Fruit fly (Drosophila melanogaster) whole organism, embryonic: ENCODE measurements around the gene CG32202.

Experiments
- CG10274 ChIP-seq: fragments of 200-800 bp; sonication (Bioruptor generic); optimal IDR thresholded peaks from 3 replicates; lab custom pipeline; 2017; ENCODE audit warnings: missing biosample characterization, mild to moderate bottlenecking, missing genetic modification characterization
- CG10321 ChIP-seq: fragments of 200-800 bp; sonication (Bioruptor generic); IDR thresholded peaks from 2 replicates; pipeline ENCODE4 v1.3.6; 2022; ENCODE audit warnings: missing biosample characterization, missing genetic modification characterization
- CG12299 ChIP-seq: fragments of 200-800 bp; sonication (Bioruptor generic); optimal IDR thresholded peaks from 2 replicates; lab custom pipeline; 2018; ENCODE audit warnings: missing biosample characterization, mild to moderate bottlenecking, missing genetic modification characterization
- CG12659 ChIP-seq: fragments of 200-800 bp; sonication (Bioruptor generic); optimal IDR thresholded peaks from 3 replicates; lab custom pipeline; 2017; ENCODE audit warnings: mild to moderate bottlenecking, missing biosample characterization, missing genetic modification reagents, missing genetic modification characterization
- CG13624 ChIP-seq: fragments of 200-800 bp; sonication (Bioruptor generic); optimal IDR thresholded peaks from 2 replicates; lab custom pipeline; 2016; ENCODE audit warnings: missing biosample characterization, missing genetic modification characterization
- CG15696 ChIP-seq: fragments of 200-800 bp; sonication (Bioruptor generic); optimal IDR thresholded peaks from 2 replicates; lab custom pipeline; 2019; ENCODE audit warnings: missing biosample characterization, mild to moderate bottlenecking, missing genetic modification characterization, moderate library complexity
- CG17359 ChIP-seq: fragments of 200-800 bp; sonication (Bioruptor generic); optimal IDR thresholded peaks from 3 replicates; lab custom pipeline; 2018; ENCODE audit warnings: missing biosample characterization, mild to moderate bottlenecking, missing genetic modification characterization, moderate library complexity
- CG17802 ChIP-seq: fragments of 200-800 bp; sonication (Bioruptor generic); optimal IDR thresholded peaks from 2 replicates; lab custom pipeline; 2018; ENCODE audit warnings: missing biosample characterization, mild to moderate bottlenecking, missing genetic modification characterization, moderate library complexity
- CG2129 ChIP-seq: fragments of 200-800 bp; sonication (Bioruptor generic); IDR thresholded peaks from 2 replicates; pipeline ENCODE4 v1.3.6; 2022; ENCODE audit warnings: missing biosample characterization, missing genetic modification characterization; ENCODE audit not compliant: partially characterized antibody
- CG30431 ChIP-seq: fragments of 200-800 bp; sonication (Bioruptor generic); optimal IDR thresholded peaks from 2 replicates; lab custom pipeline; 2017; ENCODE audit warnings: missing biosample characterization, missing genetic modification characterization
- CG31365 ChIP-seq: fragments of 200-800 bp; sonication (Bioruptor generic); optimal IDR thresholded peaks from 2 replicates; lab custom pipeline; 2018; ENCODE audit warnings: missing biosample characterization, mild to moderate bottlenecking, missing genetic modification characterization
- CG32767 ChIP-seq: fragments of 200-800 bp; sonication (Bioruptor generic); IDR thresholded peaks from 2 replicates; pipeline ENCODE4 v1.3.6; 2022; ENCODE audit warnings: missing biosample characterization, missing genetic modification characterization
- CG3726 ChIP-seq: fragments of 200-800 bp; sonication (Bioruptor generic); IDR thresholded peaks from 3 replicates; pipeline ENCODE4, ENCODE4 v1.3.6; 2022; ENCODE audit warnings: missing biosample characterization, missing genetic modification characterization
- CG4360 ChIP-seq: fragments of 200-800 bp; sonication (Bioruptor generic); IDR thresholded peaks from 2 replicates; pipeline ENCODE4 v1.3.6; 2022; ENCODE audit warnings: missing biosample characterization, missing genetic modification characterization
- CG5180 ChIP-seq: fragments of 200-800 bp; sonication (Bioruptor generic); optimal IDR thresholded peaks from 3 replicates; lab custom pipeline; 2017; ENCODE audit warnings: missing biosample characterization, missing genetic modification characterization, mild to moderate bottlenecking, moderate library complexity, missing genetic modification reagents
- CG6654 ChIP-seq: fragments of 200-800 bp; sonication (Bioruptor generic); optimal IDR thresholded peaks from 2 replicates; lab custom pipeline; 2017; ENCODE audit warnings: missing biosample characterization, mild to moderate bottlenecking, missing genetic modification characterization
- CG8944 ChIP-seq: fragments of 200-800 bp; sonication (Bioruptor generic); optimal IDR thresholded peaks from 3 replicates; lab custom pipeline; 2016; ENCODE audit warnings: missing biosample characterization, missing genetic modification characterization
- CHES-1-like ChIP-seq: fragments of 200-800 bp; sonication (Bioruptor generic); optimal IDR thresholded peaks from 2 replicates; lab custom pipeline; 2016; ENCODE audit warnings: missing biosample characterization, missing genetic modification characterization
- Ets97D ChIP-seq: fragments of 200-800 bp; sonication (Bioruptor generic); optimal IDR thresholded peaks from 3 replicates; lab custom pipeline; 2016; ENCODE audit warnings: missing biosample characterization, missing genetic modification characterization
- H15 ChIP-seq: fragments of 200-800 bp; sonication (Bioruptor generic); IDR thresholded peaks from 3 replicates; pipeline ENCODE4 v1.3.6; 2022; ENCODE audit warnings: missing biosample characterization, missing genetic modification characterization
- Hr39 ChIP-seq: fragments of >200 bp; optimal IDR thresholded peaks from 2 replicates; lab custom pipeline; 2017
- Lim3 ChIP-seq: fragments of 200-800 bp; sonication (Bioruptor generic); IDR thresholded peaks from 2 replicates; pipeline ENCODE4 v1.3.6; 2022; ENCODE audit warnings: missing biosample characterization, missing genetic modification characterization
- MESR4 ChIP-seq: fragments of 200-800 bp; sonication (Bioruptor generic); optimal IDR thresholded peaks from 2 replicates; lab custom pipeline; 2018; ENCODE audit warnings: missing biosample characterization, mild to moderate bottlenecking, missing genetic modification characterization, moderate library complexity
- MTF-1 ChIP-seq: fragments of 200-800 bp; sonication (Bioruptor generic); optimal IDR thresholded peaks from 2 replicates; lab custom pipeline; 2018; ENCODE audit warnings: missing biosample characterization, mild to moderate bottlenecking, missing genetic modification characterization, borderline replicate concordance
- Nf-YB ChIP-seq: fragments of 200-800 bp; sonication (Bioruptor generic); optimal IDR thresholded peaks from 3 replicates; lab custom pipeline; 2019; ENCODE audit warnings: missing biosample characterization, mild to moderate bottlenecking, missing genetic modification characterization, moderate library complexity
- Sry-β ChIP-seq: fragments of 200-800 bp; sonication (Bioruptor generic); optimal IDR thresholded peaks from 2 replicates; lab custom pipeline; 2018; ENCODE audit warnings: missing biosample characterization, mild to moderate bottlenecking, missing genetic modification characterization, moderate library complexity
- ab ChIP-seq: fragments of 200-800 bp; sonication (Bioruptor generic); optimal IDR thresholded peaks from 2 replicates; lab custom pipeline; 2016; ENCODE audit warnings: missing biosample characterization, missing genetic modification characterization
- cato ChIP-seq: fragments of 200-800 bp; sonication (Bioruptor generic); optimal IDR thresholded peaks from 2 replicates; lab custom pipeline; 2016; ENCODE audit warnings: missing biosample characterization, missing genetic modification characterization, borderline replicate concordance
- chn ChIP-seq: fragments of 200-800 bp; sonication (Bioruptor generic); optimal IDR thresholded peaks from 2 replicates; lab custom pipeline; 2016; ENCODE audit warnings: missing biosample characterization, missing genetic modification characterization
- crp ChIP-seq, 2 experiments: fragments of 200-800 bp; sonication (Bioruptor generic); optimal IDR thresholded peaks; 2 replicates in 1 of 2; 3 replicates in 1 of 2; lab custom pipeline; 2017; ENCODE audit warnings: missing biosample characterization in 2 of 2, missing genetic modification characterization in 2 of 2, mild to moderate bottlenecking in 1 of 2, moderate library complexity in 1 of 2
- dimm ChIP-seq: fragments of 200-800 bp; sonication (Bioruptor generic); IDR thresholded peaks from 2 replicates; pipeline ENCODE4 v1.3.6; 2022; ENCODE audit warnings: missing biosample characterization, missing genetic modification characterization
- kni ChIP-seq: fragments of 200-800 bp; sonication (Bioruptor generic); optimal IDR thresholded peaks from 3 replicates; lab custom pipeline; 2017; ENCODE audit warnings: mild to moderate bottlenecking, missing biosample characterization, missing genetic modification reagents, missing genetic modification characterization
- lab ChIP-seq: fragments of 200-800 bp; sonication (Bioruptor generic); optimal IDR thresholded peaks from 3 replicates; lab custom pipeline; 2017; ENCODE audit warnings: missing biosample characterization, missing genetic modification characterization, mild to moderate bottlenecking, moderate library complexity, missing genetic modification reagents
- mld ChIP-seq: fragments of 200-800 bp; sonication (Bioruptor generic); IDR thresholded peaks from 3 replicates; pipeline ENCODE4 v1.3.6; 2022; ENCODE audit warnings: missing biosample characterization, missing genetic modification characterization; ENCODE audit not compliant: partially characterized antibody
- nau ChIP-seq: fragments of 200-800 bp; sonication (Bioruptor generic); optimal IDR thresholded peaks from 3 replicates; lab custom pipeline; 2017; ENCODE audit warnings: missing biosample characterization, mild to moderate bottlenecking, missing genetic modification characterization, missing genetic modification reagents
- oc ChIP-seq: fragments of 200-800 bp; sonication (Bioruptor generic); optimal IDR thresholded peaks from 2 replicates; lab custom pipeline; 2018; ENCODE audit warnings: missing biosample characterization, mild to moderate bottlenecking, missing genetic modification characterization, moderate library complexity
- pnt ChIP-seq: fragments of 200-800 bp; sonication (Bioruptor generic); optimal IDR thresholded peaks from 3 replicates; lab custom pipeline; 2016; ENCODE audit warnings: missing biosample characterization, missing genetic modification characterization
- sc ChIP-seq, 3 experiments: fragments of >200 bp in 2 of 3; fragments of 200-800 bp in 1 of 3; sonication (Bioruptor generic) in 1 of 3; optimal IDR thresholded peaks; 2 replicates in 2 of 3; 3 replicates in 1 of 3; lab custom pipeline; 2017; ENCODE audit warnings: mild to moderate bottlenecking in 1 of 3, missing biosample characterization in 1 of 3, missing genetic modification characterization in 1 of 3, missing genetic modification reagents in 1 of 3
- seq ChIP-seq: fragments of 200-800 bp; sonication (Bioruptor generic); IDR thresholded peaks from 2 replicates; pipeline ENCODE4 v1.3.6; 2022; ENCODE audit warnings: missing biosample characterization, missing genetic modification characterization
- sim ChIP-seq: fragments of 200-800 bp; sonication (Bioruptor generic); IDR thresholded peaks from 2 replicates; pipeline ENCODE4 v1.3.6; 2022; ENCODE audit warnings: missing biosample characterization, missing genetic modification characterization
- sima ChIP-seq: fragments of 200-800 bp; sonication (Bioruptor generic); optimal IDR thresholded peaks from 2 replicates; lab custom pipeline; 2016; ENCODE audit warnings: missing biosample characterization, missing genetic modification characterization
- sisA ChIP-seq: fragments of 200-800 bp; sonication (Bioruptor generic); IDR thresholded peaks from 2 replicates; pipeline ENCODE4 v1.3.6; 2022; ENCODE audit warnings: missing biosample characterization, missing genetic modification characterization
- sna ChIP-seq: fragments of 200-800 bp; sonication (Bioruptor generic); IDR thresholded peaks from 2 replicates; pipeline ENCODE4 v1.3.6; 2022; ENCODE audit warnings: missing biosample characterization, missing genetic modification characterization; ENCODE audit not compliant: partially characterized antibody
- sr ChIP-seq: fragments of 200-800 bp; sonication (Bioruptor generic); IDR thresholded peaks from 3 replicates; pipeline ENCODE4 v1.3.6; 2022; ENCODE audit warnings: missing biosample characterization, missing genetic modification characterization
- ssp ChIP-seq: fragments of 200-800 bp; sonication (Bioruptor generic); IDR thresholded peaks from 2 replicates; pipeline ENCODE4 v1.3.6; 2022; ENCODE audit warnings: missing biosample characterization, missing genetic modification characterization
- stc ChIP-seq: fragments of 200-800 bp; sonication (Bioruptor generic); IDR thresholded peaks from 2 replicates; pipeline ENCODE4 v1.3.6; 2022; ENCODE audit warnings: missing biosample characterization, missing genetic modification characterization
- trem ChIP-seq: fragments of 200-800 bp; optimal IDR thresholded peaks from 3 replicates; lab custom pipeline; 2019; ENCODE audit warnings: missing biosample characterization, mild to moderate bottlenecking, missing genetic modification characterization, moderate library complexity
- tx ChIP-seq: fragments of 200-800 bp; sonication (Bioruptor generic); optimal IDR thresholded peaks from 2 replicates; lab custom pipeline; 2016; ENCODE audit warnings: missing biosample characterization, missing genetic modification characterization
- unc-4 ChIP-seq: fragments of 200-800 bp; sonication (Bioruptor generic); IDR thresholded peaks from 2 replicates; pipeline ENCODE4 v1.3.6; 2022; ENCODE audit warnings: missing biosample characterization, missing genetic modification characterization; ENCODE audit not compliant: partially characterized antibody
- zfh1 ChIP-seq: fragments of 200-800 bp; sonication (Bioruptor generic); IDR thresholded peaks from 3 replicates; pipeline ENCODE4 v1.3.6; 2022; ENCODE audit warnings: missing biosample characterization, missing genetic modification characterization

The CG32202 gene

dm6 chr3L:18675363-18675866 lies 6.6 kb upstream of the CG32202 start, which contains the start of the genes GNBP2 and GNBP1 (continued):
- TF ChIP-seq CG6654 (GFP tag; lab: Kevin White, UChicago) (no peak), oc (tag; lab: Kevin White, UChicago) (no peak), pnt (GFP tag; lab: Kevin White, UChicago) (no peak), CG4360 (GFP tag; lab: Robert Waterston, UW) (no peak), zfh1 (GFP tag; lab: Robert Waterston, UW) (no peak), CG8944 (no peak), seq (GFP tag; lab: Robert Waterston, UW) (no peak), sima (GFP tag; lab: Kevin White, UChicago) (no peak), Nf-YB (no peak), unc-4 (GFP tag; lab: Robert Waterston, UW) (no peak), CG2129 (no peak), CG12659 (GFP tag; lab: Kevin White, UChicago) (peak; percentile 32), CHES-1-like (no peak), sna (GFP tag; lab: Robert Waterston, UW) (no peak), lab (GFP tag; lab: Kevin White, UChicago) (peak; percentile 79), sisA (GFP tag; lab: Robert Waterston, UW) (no peak), Lim3 (GFP tag; lab: Robert Waterston, UW) (no peak), MTF-1 (GFP tag; lab: Kevin White, UChicago) (no peak), CG3726 (GFP tag; lab: Robert Waterston, UW) (no peak), CG31365 (tag; lab: Kevin White, UChicago) (no peak), crp (GFP tag; optimal IDR thresholded peaks at IDR 0.05; lab: Kevin White, UChicago) (peak in 1 of 2 experiments; percentile 60), sc (optimal IDR thresholded peaks at IDR 0.05; lab: Kevin White, UChicago) (no peak), sc (GFP tag; optimal IDR thresholded peaks at IDR 0.05; lab: Kevin White, UChicago) (no peak), nau (GFP tag; lab: Kevin White, UChicago) (no peak), CG17802 (no peak), tx (GFP tag; lab: Kevin White, UChicago) (no peak), Ets97D (GFP tag; lab: Kevin White, UChicago) (no peak), stc (peak; percentile 75), CG17359 (peak; percentile 73), Sry-β (GFP tag; lab: Kevin White, UChicago) (no peak), CG10321 (GFP tag; lab: Robert Waterston, UW) (0 out of 2 replicates have a peak, but pooled peaks have one; percentile 9), kni (GFP tag; lab: Kevin White, UChicago) (no peak), mld (GFP tag; lab: Robert Waterston, UW) (no peak), CG13624 (no peak), ssp (peak; percentile 49), CG12299 (tag; lab: Kevin White, UChicago) (peak; percentile 44), dimm (GFP tag; lab: Robert Waterston, UW) (no peak; the same call in 1 of the 2 replicates), ab (no peak), sr (GFP tag; lab: Robert Waterston, UW) (no peak), CG30431 (no peak), sim (GFP tag; lab: Robert Waterston, UW) (no peak), trem (tag; lab: Kevin White, UChicago) (no peak), Hr39 (lab: Kevin White, UChicago) (no peak), cato (GFP tag; lab: Kevin White, UChicago) (no peak), MESR4 (GFP tag; lab: Kevin White, UChicago) (no peak), CG32767 (GFP tag; lab: Robert Waterston, UW) (no peak), chn (no peak), H15 (GFP tag; lab: Robert Waterston, UW) (0 out of 3 replicates have a peak, but pooled peaks have one; percentile 26), CG10274 (no peak), CG15696 (tag; lab: Kevin White, UChicago) (no peak), CG5180 (no peak)
